Fruit fly (Drosophila melanogaster): ENCODE results near the gene Prosalpha6.

Gene Prosalpha6

DNA sequence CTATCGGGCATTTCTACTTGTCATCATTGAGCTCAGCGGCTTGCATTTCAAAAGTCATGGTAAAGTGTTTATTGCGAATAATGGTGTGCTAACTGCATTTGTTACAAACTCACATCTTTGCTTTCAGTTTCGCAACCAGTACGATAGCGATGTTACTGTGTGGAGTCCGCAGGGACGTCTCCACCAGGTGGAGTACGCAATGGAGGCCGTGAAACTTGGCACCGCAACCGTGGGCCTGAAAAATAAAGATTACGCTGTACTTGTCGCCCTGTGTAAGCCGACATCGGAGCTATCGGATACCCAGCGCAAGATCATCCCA lies 195 bp downstream of the Prosalpha6 start:
- no peak for TF ChIP-seq noc (tag; optimal IDR thresholded peaks at IDR 0.05)

DNA sequence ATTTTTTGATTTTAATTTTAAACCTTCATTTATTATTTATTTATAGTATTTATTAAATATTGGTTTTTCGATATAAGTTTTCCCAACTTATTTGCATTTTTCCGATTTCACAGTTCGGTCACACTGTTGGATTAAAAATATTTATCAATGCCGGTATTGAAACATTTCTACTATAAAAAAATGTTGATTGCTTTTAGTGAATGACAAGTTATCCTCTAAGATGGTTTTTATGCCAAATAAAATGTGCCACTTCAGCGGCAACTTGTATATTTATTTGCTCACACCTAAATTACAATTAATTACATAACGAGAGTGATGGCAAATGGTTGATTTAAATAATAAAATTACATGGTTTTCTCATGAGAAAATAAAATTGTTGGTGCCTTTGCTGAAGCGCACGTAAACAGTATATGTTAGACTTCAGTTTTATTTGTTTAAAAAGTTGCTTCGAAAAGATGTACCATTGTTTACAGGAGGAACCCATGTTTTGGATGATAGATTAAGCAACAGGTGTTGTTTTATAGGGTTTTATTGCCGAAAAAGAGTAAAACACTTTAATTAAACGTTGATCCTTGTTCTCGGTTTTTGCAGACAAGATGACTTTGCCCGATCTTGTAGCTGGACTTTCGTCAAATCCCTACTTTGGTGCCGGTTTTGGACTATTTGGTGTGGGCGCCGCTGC lies 1.5 kb downstream of the Prosalpha6 start, which contains the start of gene Bcs1:
Gene Bcs1 (plus strand): TSS at position 108 of the 682 bp plus-strand sequence.
- no peak for TF ChIP-seq noc (tag; optimal IDR thresholded peaks at IDR 0.05)

- no peak for TF ChIP-seq noc (tag; optimal IDR thresholded peaks at IDR 0.05)
Measured at dm6 chr2L:10226213-10226723, 5.1 kb downstream of the Prosalpha6 start.

DNA sequence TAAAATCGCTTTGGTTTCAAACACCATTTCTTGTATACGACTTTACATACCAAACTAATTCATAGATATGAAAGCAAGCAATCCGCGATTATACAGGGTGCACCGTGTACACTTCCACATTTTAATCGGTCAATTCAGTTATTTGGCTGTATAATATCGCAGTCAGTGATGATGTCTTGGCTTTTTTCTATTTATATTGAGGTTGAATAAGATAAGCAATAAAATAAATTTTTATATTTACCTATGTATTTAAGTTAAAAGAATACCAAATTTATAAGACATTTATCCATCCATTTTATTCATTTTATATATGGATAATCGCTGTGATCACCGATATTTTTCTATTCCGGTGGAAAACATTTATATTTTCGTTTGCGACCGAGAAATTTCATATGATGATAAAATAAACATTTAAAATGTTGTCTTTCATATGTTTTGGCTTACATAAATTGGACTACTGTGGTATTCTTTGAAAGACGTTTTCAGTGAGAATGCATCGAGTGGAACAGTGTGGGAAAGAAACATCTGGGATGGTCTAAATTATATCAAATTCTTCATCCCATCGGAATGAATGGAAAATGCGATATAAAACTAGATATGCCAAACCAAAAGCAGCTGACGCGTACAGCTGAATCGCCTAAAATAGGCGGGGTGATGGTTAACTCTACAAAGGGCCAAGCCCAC lies 5.7 kb downstream of the Prosalpha6 start, which contains the start of gene CG5708:
Gene CG5708 (minus strand): TSS at position 85 of the 684 bp plus-strand sequence.
- TF ChIP-seq noc (tag; optimal IDR thresholded peaks at IDR 0.05), result no peak

dm6 chr2L:10230455-10230854 lies 9.3 kb downstream of the Prosalpha6 start:
- TF ChIP-seq noc (tag; optimal IDR thresholded peaks at IDR 0.05), result no peak

dm6 chr2L:10231092-10231494 lies 9.9 kb downstream of the Prosalpha6 start:
- TF ChIP-seq noc (tag; optimal IDR thresholded peaks at IDR 0.05), result no peak

- TF ChIP-seq noc (tag; optimal IDR thresholded peaks at IDR 0.05), result no peak
Measured at dm6 chr2L:10231510-10231909, 10.4 kb downstream of the Prosalpha6 start, which contains the start of gene ova. Gene ova (minus strand): TSS chr2L:10231692.

DNA sequence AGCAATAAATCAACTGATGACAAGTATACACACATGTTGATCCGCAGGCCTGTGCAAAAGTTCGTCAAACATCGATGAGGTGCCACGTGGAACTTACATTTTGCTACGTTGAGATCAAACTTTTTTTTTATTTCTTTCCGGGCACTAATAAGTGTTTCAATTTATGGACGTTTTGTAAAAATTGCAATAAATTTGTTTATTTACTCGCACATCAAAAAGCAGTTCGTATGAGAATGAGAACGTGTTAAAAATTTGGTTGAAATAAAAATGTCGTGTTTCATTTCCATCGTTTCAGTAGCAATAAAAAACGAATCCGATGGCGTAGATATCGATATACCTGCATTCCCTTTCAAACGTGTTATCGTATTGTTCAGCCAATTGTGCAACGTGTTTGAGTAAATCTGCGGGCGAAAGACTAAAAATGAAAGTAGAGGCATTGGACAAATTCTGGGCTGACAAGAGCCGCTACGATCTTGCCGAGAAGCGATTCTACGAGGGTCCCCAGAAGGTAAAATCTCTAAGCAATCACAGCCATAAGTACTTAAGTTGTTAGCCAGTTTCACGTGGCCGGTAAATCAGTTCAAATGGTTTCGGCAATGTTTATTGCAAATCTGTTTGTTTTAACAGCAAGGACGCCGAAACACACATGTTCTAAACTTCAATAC lies 11.1 kb downstream of the Prosalpha6 start, which contains the start of gene eEF1delta:
Gene eEF1delta (plus strand): TSS at position 356 of the 665 bp plus-strand sequence.
- TF ChIP-seq noc (tag; optimal IDR thresholded peaks at IDR 0.05), result no peak

- no peak for TF ChIP-seq noc (tag; optimal IDR thresholded peaks at IDR 0.05)
Measured at dm6 chr2L:10232827-10233226, 11.7 kb downstream of the Prosalpha6 start.

dm6 chr2L:10237725-10238446 lies 16.7 kb downstream of the Prosalpha6 start, which contains the start of gene mthl15:
Gene mthl15 (minus strand): TSS chr2L:10238317.
- TF ChIP-seq noc (tag; optimal IDR thresholded peaks at IDR 0.05), result no peak

DNA sequence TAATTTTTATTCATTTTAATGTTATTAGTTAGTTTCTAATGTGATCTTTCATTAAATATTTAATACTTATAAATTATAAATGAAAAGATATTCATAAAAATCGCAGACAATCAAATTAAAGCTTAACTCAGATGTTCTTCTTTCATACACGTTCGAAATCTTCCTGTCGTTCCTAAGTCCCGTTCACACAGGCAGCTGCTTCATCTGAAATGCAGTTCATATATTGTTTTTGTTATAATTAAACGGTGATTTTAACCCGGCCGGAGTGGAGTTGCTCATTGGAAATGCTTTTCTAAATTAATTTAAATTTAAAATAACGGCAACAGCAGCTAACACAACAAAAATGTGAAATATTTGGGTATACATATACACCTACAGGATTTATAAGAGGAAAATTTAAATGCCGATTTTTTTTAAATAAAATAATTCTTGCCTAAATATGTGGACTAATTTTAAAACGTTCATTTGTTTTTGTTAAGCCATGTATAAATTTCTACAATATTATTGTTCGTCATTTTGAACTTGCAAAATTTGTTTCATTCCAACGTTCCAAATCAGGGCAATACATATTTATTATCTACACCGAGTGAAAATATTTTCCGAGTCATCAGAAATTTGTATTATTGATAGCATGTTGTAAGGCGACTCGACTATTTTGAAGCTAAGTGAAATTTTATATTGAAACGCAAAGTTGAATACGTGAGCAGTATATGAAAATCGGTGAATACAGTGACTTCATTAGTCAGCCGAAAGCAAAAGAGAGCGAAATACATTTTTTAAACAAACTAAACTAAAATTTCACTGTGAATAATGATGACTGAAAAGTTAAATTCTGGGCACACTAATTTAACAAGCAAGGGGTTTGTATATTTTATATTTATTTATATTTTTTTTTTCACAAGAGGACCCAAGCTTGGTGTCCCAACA lies 17.8 kb downstream of the Prosalpha6 start, which contains the start of gene me31B:
Gene me31B (plus strand): TSS at position 616 of the 927 bp plus-strand sequence.
- TF ChIP-seq noc (tag; optimal IDR thresholded peaks at IDR 0.05), result no peak

dm6 chr2L:10246785-10247190 lies 25.6 kb downstream of the Prosalpha6 start, which contains the start of gene chico:
Gene chico (minus strand): TSS chr2L:10247078.
- no peak for TF ChIP-seq noc (tag; optimal IDR thresholded peaks at IDR 0.05)

DNA sequence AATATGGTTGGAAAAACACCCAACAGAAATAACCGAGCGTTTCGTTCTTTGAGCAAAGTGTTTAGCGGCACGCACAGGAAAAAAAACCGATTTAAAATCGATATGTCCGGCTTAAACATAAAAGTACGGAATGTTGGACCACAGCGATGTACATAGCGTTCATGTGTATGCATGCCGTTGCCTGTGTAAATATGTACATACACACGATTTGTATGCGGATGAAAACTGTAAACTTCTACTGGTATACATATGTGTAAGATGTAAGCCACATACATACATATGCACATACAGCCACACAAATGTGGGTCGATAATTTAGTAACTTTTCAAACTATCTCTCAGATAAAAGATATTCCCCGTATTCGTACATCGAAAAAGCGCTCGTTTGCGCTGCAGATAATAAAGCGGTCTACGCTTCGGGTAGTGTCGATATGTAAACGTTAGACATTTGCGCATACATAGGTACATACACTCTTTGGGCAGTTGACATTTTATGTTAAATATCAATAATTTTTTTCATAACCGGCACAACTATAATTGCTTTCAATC lies 28.6 kb downstream of the Prosalpha6 start:
- no peak for TF ChIP-seq noc (tag; optimal IDR thresholded peaks at IDR 0.05)

DNA sequence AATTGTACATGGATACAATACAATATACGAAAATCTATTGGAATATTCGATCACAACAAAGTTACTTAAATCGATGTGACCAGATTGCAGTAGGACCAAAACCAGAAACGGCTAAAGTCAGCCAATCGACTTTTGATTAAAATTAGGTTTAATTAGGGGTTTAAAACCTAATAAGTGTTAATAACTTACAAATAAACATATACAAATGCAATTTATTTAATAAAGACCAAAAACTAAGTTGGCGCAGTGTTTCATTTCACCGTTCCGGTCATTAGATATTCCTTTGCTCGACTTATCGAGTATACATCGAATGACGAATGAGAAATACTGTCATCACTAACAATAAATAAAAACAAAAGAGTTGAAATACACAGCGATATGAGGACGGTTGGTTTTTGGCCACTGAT lies 29.3 kb downstream of the Prosalpha6 start, which contains the start of the genes bsk and CG31717:
Gene bsk (minus strand): TSS at position 61 of the 407 bp plus-strand sequence.
Gene CG31717 (plus strand): TSS at position 297 of the 407 bp plus-strand sequence.
- TF ChIP-seq noc (tag; optimal IDR thresholded peaks at IDR 0.05), result no peak

Data from whole organism, larva.